Worm (Caenorhabditis elegans) whole organism, early embryonic: Measurements from ENCODE around the gene pan-1.

Experiments
- F13C5.2 ChIP-seq: sonication (generic microtip); optimal IDR thresholded peaks from 2 replicates; lab custom pipeline; 2017; ENCODE audit warnings: mild to moderate bottlenecking, missing genetic modification characterization, inconsistent platforms, missing compliant biosample characterization
- ama-1 ChIP-seq: fragments of 150-350 bp; optimal IDR thresholded peaks from 2 replicates; lab custom pipeline; 2014
- ceh-13 ChIP-seq: fragments of 200-800 bp; sonication (Bioruptor generic); optimal IDR thresholded peaks from 2 replicates; lab custom pipeline; 2018; ENCODE audit warnings: mild to moderate bottlenecking, missing genetic modification characterization, missing compliant biosample characterization
- ceh-36 ChIP-seq: sonication (generic microtip); optimal IDR thresholded peaks from 2 replicates; lab custom pipeline; 2016; ENCODE audit warnings: missing genetic modification characterization, inconsistent platforms, missing compliant biosample characterization
- ets-7 ChIP-seq: sonication (generic microtip); optimal IDR thresholded peaks from 2 replicates; lab custom pipeline; 2016; ENCODE audit warnings: missing genotype, missing genetic modification characterization, missing compliant biosample characterization
- hmbx-1 ChIP-seq: sonication (generic microtip); optimal IDR thresholded peaks from 2 replicates; lab custom pipeline; 2016; ENCODE audit warnings: mild to moderate bottlenecking, missing genetic modification characterization, missing compliant biosample characterization
- scrt-1 ChIP-seq: fragments of 200-800 bp; sonication (Bioruptor generic); IDR thresholded peaks from 2 replicates; pipeline ENCODE4 v1.3.6; 2022; ENCODE audit warnings: missing genetic modification characterization, missing compliant biosample characterization
- sea-1 ChIP-seq: fragments of 200-800 bp; sonication (Bioruptor generic); conservative IDR thresholded peaks from 2 replicates; pipeline ENCODE4 v1.3.6; 2022; ENCODE audit warnings: missing genetic modification characterization, missing compliant biosample characterization
- tbx-11 ChIP-seq: fragments of 200-800 bp; sonication (Bioruptor generic); IDR thresholded peaks from 2 replicates; pipeline ENCODE4 v1.3.6; 2022; ENCODE audit warnings: missing genetic modification characterization, missing compliant biosample characterization

- TF ChIP-seq ceh-13 (GFP tag; lab: Kevin White, UChicago): no peak
- no peak for TF ChIP-seq tbx-11
- TF ChIP-seq hmbx-1: no peak
- TF ChIP-seq F13C5.2 (tag; lab: Kevin White, UChicago): no peak
- TF ChIP-seq ets-7 (tag; lab: Kevin White, UChicago): no peak
- TF ChIP-seq scrt-1: no peak
- TF ChIP-seq sea-1: no peak
- no peak for TF ChIP-seq ama-1
- no peak for TF ChIP-seq ceh-36 (tag; lab: Kevin White, UChicago)
Observed at ce11 chrIII:4525998-4526397, 36.5 kb upstream of the pan-1 start.
